Fruit fly (Drosophila melanogaster) whole organism, prepupa: Measurements from ENCODE around the gene Rab23.

Experiments
- Blimp-1 ChIP-seq: fragments of 200-800 bp; sonication (Bioruptor generic); optimal IDR thresholded peaks from 3 replicates; lab custom pipeline; 2017; ENCODE audit warnings: missing biosample characterization, missing genetic modification characterization, mild to moderate bottlenecking, moderate library complexity, missing genetic modification reagents
- CG10669 ChIP-seq: fragments of 200-800 bp; sonication (Bioruptor generic); optimal IDR thresholded peaks from 3 replicates; lab custom pipeline; 2018; ENCODE audit warnings: missing biosample characterization, mild to moderate bottlenecking, missing genetic modification characterization, moderate library complexity
- CG11294 ChIP-seq: fragments of 200-800 bp; sonication (Bioruptor generic); IDR thresholded peaks from 2 replicates; pipeline ENCODE4 v1.3.6; 2022; ENCODE audit warnings: missing biosample characterization, missing genetic modification characterization
- CG11762 ChIP-seq: fragments of 200-800 bp; sonication (Bioruptor generic); optimal IDR thresholded peaks from 3 replicates; lab custom pipeline; 2016; ENCODE audit warnings: missing biosample characterization, missing genetic modification characterization; ENCODE audit not compliant: insufficient read depth
- CG11902 ChIP-seq: fragments of 200-800 bp; sonication (Bioruptor generic); optimal IDR thresholded peaks from 3 replicates; lab custom pipeline; 2016; ENCODE audit warnings: missing biosample characterization, missing genetic modification characterization
- CG15336 ChIP-seq: fragments of 200-800 bp; sonication (Bioruptor generic); IDR thresholded peaks from 2 replicates; pipeline ENCODE4 v1.3.6; 2022; ENCODE audit warnings: missing biosample characterization, missing genetic modification characterization
- CG1621 ChIP-seq: fragments of 200-800 bp; sonication (Bioruptor generic); optimal IDR thresholded peaks from 3 replicates; lab custom pipeline; 2018; ENCODE audit warnings: missing biosample characterization, mild to moderate bottlenecking, missing genetic modification characterization
- CG16779 ChIP-seq: fragments of 200-800 bp; sonication (Bioruptor generic); optimal IDR thresholded peaks from 3 replicates; lab custom pipeline; 2017; ENCODE audit warnings: missing biosample characterization, mild to moderate bottlenecking, missing genetic modification characterization
- CG3032 ChIP-seq: fragments of 200-800 bp; optimal IDR thresholded peaks from 2 replicates; lab custom pipeline; 2019; ENCODE audit warnings: missing biosample characterization, mild to moderate bottlenecking, missing genetic modification characterization, moderate library complexity
- CG31627 ChIP-seq: fragments of 200-800 bp; sonication (Bioruptor generic); optimal IDR thresholded peaks from 3 replicates; lab custom pipeline; 2016; ENCODE audit warnings: missing biosample characterization, missing genetic modification characterization
- CG32006 ChIP-seq: fragments of 200-800 bp; sonication (Bioruptor generic); optimal IDR thresholded peaks from 3 replicates; lab custom pipeline; 2017; ENCODE audit warnings: missing biosample characterization, mild to moderate bottlenecking, missing genetic modification characterization
- CG3919 ChIP-seq: fragments of 200-800 bp; sonication (Bioruptor generic); optimal IDR thresholded peaks from 3 replicates; lab custom pipeline; 2016; ENCODE audit warnings: missing biosample characterization, missing genetic modification characterization
- CG6163 ChIP-seq: fragments of 200-800 bp; sonication (Bioruptor generic); IDR thresholded peaks from 3 replicates; pipeline ENCODE4 v1.3.6; 2022; ENCODE audit warnings: missing biosample characterization, missing genetic modification characterization
- CG6276 ChIP-seq: fragments of 200-800 bp; sonication (Bioruptor generic); optimal IDR thresholded peaks from 2 replicates; lab custom pipeline; 2017; ENCODE audit warnings: missing biosample characterization, mild to moderate bottlenecking, missing genetic modification characterization
- CG6792 ChIP-seq: fragments of 200-800 bp; sonication (Bioruptor generic); optimal IDR thresholded peaks from 3 replicates; lab custom pipeline; 2016; ENCODE audit warnings: missing biosample characterization, missing genetic modification characterization
- CG6808 ChIP-seq: fragments of 200-800 bp; sonication (Bioruptor generic); optimal IDR thresholded peaks from 3 replicates; lab custom pipeline; 2017; ENCODE audit warnings: missing biosample characterization, missing genetic modification characterization, mild to moderate bottlenecking, moderate library complexity, missing genetic modification reagents
- CG6854 ChIP-seq: fragments of 200-800 bp; sonication (Bioruptor generic); optimal IDR thresholded peaks from 2 replicates; lab custom pipeline; 2017; ENCODE audit warnings: missing biosample characterization, mild to moderate bottlenecking, missing genetic modification characterization
- CG8119 ChIP-seq: fragments of 200-800 bp; sonication (Bioruptor generic); IDR thresholded peaks from 3 replicates; pipeline ENCODE4 v1.3.6; 2022; ENCODE audit warnings: missing biosample characterization, missing genetic modification characterization
- CG8319 ChIP-seq: fragments of 200-800 bp; sonication (Bioruptor generic); optimal IDR thresholded peaks from 3 replicates; lab custom pipeline; 2016; ENCODE audit warnings: missing biosample characterization, missing genetic modification characterization
- CG8632 ChIP-seq: fragments of 200-800 bp; sonication (Bioruptor generic); optimal IDR thresholded peaks from 3 replicates; lab custom pipeline; 2016; ENCODE audit warnings: missing biosample characterization, missing genetic modification characterization
- CG9139 ChIP-seq: fragments of 200-800 bp; sonication (Bioruptor generic); optimal IDR thresholded peaks from 3 replicates; lab custom pipeline; 2017; ENCODE audit warnings: missing biosample characterization, mild to moderate bottlenecking, missing genetic modification characterization
- Eip75B ChIP-seq: fragments of 200-800 bp; sonication (Bioruptor generic); optimal IDR thresholded peaks from 3 replicates; lab custom pipeline; 2016; ENCODE audit warnings: missing biosample characterization, missing genetic modification characterization
- Eip78C ChIP-seq: fragments of 200-800 bp; sonication (Bioruptor generic); peaks from one replicate; lab custom pipeline; 2016; ENCODE audit warnings: missing biosample characterization, missing genetic modification characterization
- Ets21C ChIP-seq: fragments of 200-800 bp; sonication (Bioruptor generic); optimal IDR thresholded peaks from 3 replicates; lab custom pipeline; 2016; ENCODE audit warnings: missing biosample characterization, missing genetic modification characterization
- Ets96B ChIP-seq: fragments of 200-800 bp; optimal IDR thresholded peaks from 2 replicates; lab custom pipeline; 2019; ENCODE audit warnings: missing biosample characterization, mild to moderate bottlenecking, missing genetic modification characterization, moderate library complexity
- Gug ChIP-seq: fragments of 200-800 bp; sonication (Bioruptor generic); IDR thresholded peaks from 2 replicates; pipeline ENCODE4 v1.3.6; 2022; ENCODE audit warnings: missing biosample characterization, missing genetic modification characterization
- Hr38 ChIP-seq: sonication (Bioruptor generic); optimal IDR thresholded peaks from 2 replicates; lab custom pipeline; 2016; ENCODE audit warnings: missing biosample characterization, missing genetic modification characterization
- Hr39 ChIP-seq: fragments of 200-800 bp; sonication (Bioruptor generic); optimal IDR thresholded peaks from 2 replicates; lab custom pipeline; 2016; ENCODE audit warnings: missing biosample characterization, missing genetic modification characterization
- Lpt ChIP-seq: fragments of 200-800 bp; sonication (Bioruptor generic); optimal IDR thresholded peaks from 3 replicates; lab custom pipeline; 2016; ENCODE audit warnings: missing biosample characterization, missing genetic modification characterization
- OdsH ChIP-seq: fragments of 200-800 bp; sonication (Bioruptor generic); optimal IDR thresholded peaks from 3 replicates; lab custom pipeline; 2016; ENCODE audit warnings: missing biosample characterization, missing genetic modification characterization
- Smox ChIP-seq: fragments of 200-800 bp; sonication (Bioruptor generic); optimal IDR thresholded peaks from 3 replicates; lab custom pipeline; 2016; ENCODE audit warnings: missing biosample characterization, missing genetic modification characterization
- Sox102F ChIP-seq: fragments of 200-800 bp; sonication (Bioruptor generic); optimal IDR thresholded peaks from 2 replicates; lab custom pipeline; 2016; ENCODE audit warnings: missing biosample characterization, mild to moderate bottlenecking, missing genetic modification characterization
- Sox15 ChIP-seq: fragments of 200-800 bp; sonication (Bioruptor generic); optimal IDR thresholded peaks from 3 replicates; lab custom pipeline; 2016; ENCODE audit warnings: missing biosample characterization, missing genetic modification characterization
- achi ChIP-seq: fragments of 200-800 bp; sonication (Bioruptor generic); optimal IDR thresholded peaks from 3 replicates; lab custom pipeline; 2016; ENCODE audit warnings: missing biosample characterization, missing genetic modification characterization
- acj6 ChIP-seq: fragments of 200-800 bp; sonication (Bioruptor generic); optimal IDR thresholded peaks from 3 replicates; lab custom pipeline; 2016; ENCODE audit warnings: missing biosample characterization, missing genetic modification characterization
- cyc ChIP-seq: fragments of 200-800 bp; sonication (Bioruptor generic); optimal IDR thresholded peaks from 3 replicates; lab custom pipeline; 2016; ENCODE audit warnings: missing biosample characterization, missing genetic modification characterization
- dsx ChIP-seq: fragments of 200-800 bp; optimal IDR thresholded peaks from 3 replicates; lab custom pipeline; 2019; ENCODE audit warnings: missing biosample characterization, mild to moderate bottlenecking, missing genetic modification characterization, moderate library complexity; ENCODE audit not compliant: poor library complexity, severe bottlenecking
- eg ChIP-seq: fragments of 200-800 bp; sonication (Bioruptor generic); IDR thresholded peaks from 3 replicates; pipeline ENCODE4 v1.3.6; 2022; ENCODE audit warnings: missing biosample characterization, missing genetic modification characterization
- esn ChIP-seq: fragments of 200-800 bp; sonication (Bioruptor generic); optimal IDR thresholded peaks from 2 replicates; lab custom pipeline; 2016; ENCODE audit warnings: missing biosample characterization, mild to moderate bottlenecking, missing genetic modification characterization, moderate library complexity
- fd85E ChIP-seq: fragments of 200-800 bp; sonication (Bioruptor generic); optimal IDR thresholded peaks from 3 replicates; lab custom pipeline; 2016; ENCODE audit warnings: missing biosample characterization, missing genetic modification characterization
- salr ChIP-seq, 2 experiments: fragments of 200-800 bp; sonication (Bioruptor generic); optimal IDR thresholded peaks; 3 replicates each; lab custom pipeline; 2016 to 2018; ENCODE audit warnings: missing biosample characterization in 2 of 2, missing genetic modification characterization in 2 of 2, mild to moderate bottlenecking in 1 of 2
- spab ChIP-seq: fragments of 200-800 bp; sonication (Bioruptor generic); optimal IDR thresholded peaks from 2 replicates; lab custom pipeline; 2017; ENCODE audit warnings: missing biosample characterization, mild to moderate bottlenecking, missing genetic modification characterization, missing genetic modification reagents
- ss ChIP-seq, 2 experiments: fragments of 200-800 bp; sonication (Bioruptor generic); optimal IDR thresholded peaks; 2 replicates in 1 of 2; 3 replicates in 1 of 2; lab custom pipeline; 2017 to 2018; ENCODE audit warnings: mild to moderate bottlenecking in 2 of 2, missing biosample characterization in 2 of 2, missing genetic modification characterization in 2 of 2, moderate library complexity in 1 of 2
- svp ChIP-seq: fragments of 200-800 bp; sonication (Bioruptor generic); peaks from one replicate; lab custom pipeline; 2016; ENCODE audit warnings: missing biosample characterization, missing genetic modification characterization
- vri ChIP-seq: fragments of 200-800 bp; sonication (Bioruptor generic); optimal IDR thresholded peaks from 3 replicates; lab custom pipeline; 2016; ENCODE audit warnings: missing biosample characterization, mild to moderate bottlenecking, missing genetic modification characterization

The Rab23 gene

DNA sequence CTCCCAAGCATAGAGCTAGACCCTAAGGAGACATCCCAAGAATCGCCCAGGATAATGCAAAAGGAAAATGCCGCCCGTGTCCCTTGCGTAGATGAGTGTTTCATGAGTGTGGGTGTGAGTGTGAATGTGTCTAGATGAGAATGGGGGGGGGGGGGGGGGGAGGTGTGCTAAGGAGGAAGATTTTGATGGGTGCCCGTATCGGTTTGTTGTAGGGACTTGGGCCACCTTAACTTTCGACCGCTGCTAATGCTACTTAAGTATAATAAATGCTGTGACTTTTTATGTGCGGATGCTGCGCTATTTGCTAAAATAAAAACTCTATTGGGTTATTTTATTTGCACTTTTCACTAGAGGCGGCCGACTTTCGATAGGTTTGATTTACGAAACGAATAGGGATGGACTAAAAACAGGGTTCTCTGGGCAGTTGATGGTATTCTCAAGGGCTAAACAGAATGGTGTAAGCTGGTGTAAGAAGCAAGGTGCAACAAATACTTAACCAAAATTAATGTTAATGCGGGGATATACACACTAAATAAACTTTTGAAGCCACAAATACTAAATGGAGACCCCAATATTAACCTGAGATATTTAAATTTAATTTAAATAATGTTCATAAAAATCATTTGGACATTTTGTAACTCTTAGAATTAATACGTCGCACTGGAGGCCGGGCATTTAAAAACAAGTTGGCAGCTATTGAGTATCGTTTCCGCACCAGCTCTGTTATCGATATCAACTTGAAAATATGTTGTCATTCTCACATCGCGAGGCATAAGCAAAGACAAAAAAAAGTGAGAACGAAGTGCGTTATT, 16.1 kb downstream of the Rab23 start, which contains the start of the genes Xe7 and Atg17 (continued):
- TF ChIP-seq CG6163 (GFP tag; lab: Robert Waterston, UW) = peak; percentile 88
- peak; percentile 96 for TF ChIP-seq OdsH (GFP tag; lab: Kevin White, UChicago)
- peak; percentile 94 for TF ChIP-seq Eip78C (GFP tag; lab: Kevin White, UChicago)
- TF ChIP-seq CG1621 = peak; percentile 78
- no peak for TF ChIP-seq CG6276 (GFP tag; lab: Kevin White, UChicago)
- peak; percentile 86 for TF ChIP-seq CG10669 (GFP tag; lab: Kevin White, UChicago)
- TF ChIP-seq CG6854 (GFP tag; lab: Kevin White, UChicago) = no peak
- TF ChIP-seq CG8319 (GFP tag; lab: Kevin White, UChicago) = peak; percentile 92
- TF ChIP-seq Sox102F = peak; percentile 85
- TF ChIP-seq Ets96B = peak; percentile 84

DNA sequence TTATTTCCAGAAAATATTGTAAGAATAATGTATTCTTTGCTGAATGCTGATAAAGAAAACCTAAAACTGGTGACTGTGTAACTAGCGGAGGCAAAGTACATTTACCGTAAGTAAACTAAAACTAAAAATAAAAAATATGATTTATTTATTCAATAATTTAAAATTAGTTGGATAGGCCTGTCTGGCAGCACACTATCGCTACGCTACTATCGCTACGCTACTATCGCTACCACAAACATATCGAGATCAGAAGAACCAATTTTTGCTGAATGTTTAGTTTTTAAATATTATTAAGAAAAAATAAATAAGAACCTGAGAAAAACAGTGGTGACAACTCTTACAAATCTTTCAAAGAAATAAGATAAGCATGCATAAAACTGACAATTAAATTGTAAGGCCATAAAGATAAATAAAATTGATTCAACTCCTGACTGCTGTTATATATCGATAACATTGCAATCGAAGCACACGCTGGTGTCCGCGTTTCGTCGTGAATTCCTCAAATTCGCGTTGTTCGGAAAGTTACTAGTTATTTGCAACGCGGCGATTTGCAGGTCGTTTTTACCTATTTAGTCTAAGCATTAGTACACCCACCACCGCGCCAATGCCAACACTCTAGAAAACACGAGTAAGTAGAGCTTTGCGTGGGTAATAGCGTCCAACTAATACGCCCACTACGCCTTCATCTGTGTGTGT, 24.9 kb downstream of the Rab23 start, which contains the start of gene Wdr33:
Gene Wdr33, plus strand, starts transcription at position 438 of the 696 bp plus-strand sequence.
- TF ChIP-seq svp (GFP tag; lab: Kevin White, UChicago) = peak; percentile 68
- TF ChIP-seq CG15336 (GFP tag; lab: Robert Waterston, UW) = no peak
- TF ChIP-seq Eip78C (GFP tag; lab: Kevin White, UChicago) = peak; percentile 9
- peak; percentile 13 for TF ChIP-seq Ets21C (GFP tag; lab: Kevin White, UChicago)
- no peak for TF ChIP-seq OdsH (GFP tag; lab: Kevin White, UChicago)
- peak; percentile 45 for TF ChIP-seq Sox15 (GFP tag; lab: Kevin White, UChicago)
- no peak for TF ChIP-seq Lpt (GFP tag; lab: Kevin White, UChicago)
- no peak for TF ChIP-seq CG6792 (GFP tag; lab: Kevin White, UChicago)
- peak; percentile 26 for TF ChIP-seq CG11762 (GFP tag; lab: Kevin White, UChicago)
- TF ChIP-seq salr (GFP tag; optimal IDR thresholded peaks at IDR 0.05; lab: Kevin White, UChicago) = no peak
- TF ChIP-seq CG1621 = no peak
- TF ChIP-seq Eip75B (GFP tag; lab: Kevin White, UChicago) = peak; percentile 4
- 0 out of 2 replicates have a peak, but pooled peaks have one; percentile 24 for TF ChIP-seq Gug
- TF ChIP-seq CG8119 (GFP tag; lab: Robert Waterston, UW) = no peak
- peak; percentile 31 for TF ChIP-seq Smox (GFP tag; lab: Kevin White, UChicago)
- TF ChIP-seq spab (GFP tag; lab: Kevin White, UChicago) = no peak
- TF ChIP-seq esn (GFP tag; lab: Kevin White, UChicago) = peak; percentile 40
- TF ChIP-seq CG8319 (GFP tag; lab: Kevin White, UChicago) = peak; percentile 6
- TF ChIP-seq CG8632 (GFP tag; lab: Kevin White, UChicago) = peak; percentile 51
- TF ChIP-seq CG6276 (GFP tag; lab: Kevin White, UChicago) = no peak
- no peak for TF ChIP-seq Sox102F
- peak; percentile 20 for TF ChIP-seq Ets96B
- TF ChIP-seq Hr39 (GFP tag; lab: Kevin White, UChicago) = peak; percentile 33
- peak; percentile 35 for TF ChIP-seq achi
- peak; percentile 48 for TF ChIP-seq CG11902 (GFP tag; lab: Kevin White, UChicago)
- no peak; the same call in 1 of the 2 replicates for TF ChIP-seq CG11294 (GFP tag; lab: Robert Waterston, UW)
- TF ChIP-seq CG9139 (GFP tag; lab: Kevin White, UChicago) = no peak
- TF ChIP-seq ss (GFP tag; optimal IDR thresholded peaks at IDR 0.05; lab: Kevin White, UChicago) = no peak
- TF ChIP-seq CG6163 (GFP tag; lab: Robert Waterston, UW) = peak; percentile 50; the same call in 2 of the 3 replicates
- TF ChIP-seq fd85E (GFP tag; lab: Kevin White, UChicago) = no peak
- no peak for TF ChIP-seq CG3919 (GFP tag; lab: Kevin White, UChicago)
- peak; percentile 54 for TF ChIP-seq acj6 (GFP tag; lab: Kevin White, UChicago)
- TF ChIP-seq CG6808 (GFP tag; lab: Kevin White, UChicago) = no peak
- no peak for TF ChIP-seq CG6854 (GFP tag; lab: Kevin White, UChicago)
- peak; percentile 36 for TF ChIP-seq cyc (GFP tag; lab: Kevin White, UChicago)
- TF ChIP-seq CG16779 = no peak
- no peak for TF ChIP-seq Blimp-1 (GFP tag; lab: Kevin White, UChicago)
- no peak for TF ChIP-seq Hr38 (GFP tag; lab: Kevin White, UChicago)
- no peak for TF ChIP-seq CG31627
- TF ChIP-seq vri (GFP tag; lab: Kevin White, UChicago) = no peak
- TF ChIP-seq CG3032 (tag; lab: Kevin White, UChicago) = peak; percentile 19
- TF ChIP-seq dsx (GFP tag; lab: Kevin White, UChicago) = no peak
- TF ChIP-seq eg (GFP tag; lab: Robert Waterston, UW) = no peak
- TF ChIP-seq CG32006 = peak; percentile 60
